Fruit fly (Drosophila melanogaster): ENCODE results near the gene CG13877.
A peak's percentile ranks its signal among the peaks of the same experiment; 100 is the strongest.

The CG13877 gene

dm6 chr3L:246644-247199 is 28.9 kb downstream of the CG13877 start (continued):
- no peak for TF ChIP-seq cwo (GFP tag; optimal IDR thresholded peaks at IDR 0.05)
- no peak for TF ChIP-seq ind (GFP tag; optimal IDR thresholded peaks at IDR 0.05)
- no peak; the same call in none of the 2 replicates for TF ChIP-seq onecut (GFP tag; IDR thresholded peaks at IDR 0.05)
- no peak for TF ChIP-seq tio (GFP tag; optimal IDR thresholded peaks at IDR 0.05)
- TF ChIP-seq Jarid2 (GFP tag; optimal IDR thresholded peaks at IDR 0.05): no peak
- TF ChIP-seq CG10209 (GFP tag; optimal IDR thresholded peaks at IDR 0.05): peak; percentile 39
- no peak for TF ChIP-seq fd96Cb (tag; optimal IDR thresholded peaks at IDR 0.05)
- TF ChIP-seq Nf-YB (GFP tag; optimal IDR thresholded peaks at IDR 0.05): peak; percentile 98
- no peak for TF ChIP-seq CG4282 (GFP tag; optimal IDR thresholded peaks at IDR 0.05)
- TF ChIP-seq gcm2 (GFP tag; optimal IDR thresholded peaks at IDR 0.05): no peak
- TF ChIP-seq sug (tag; optimal IDR thresholded peaks at IDR 0.05): no peak
- TF ChIP-seq CG9727 (GFP tag; optimal IDR thresholded peaks at IDR 0.05): peak; percentile 35
- TF ChIP-seq pum (GFP tag; optimal IDR thresholded peaks at IDR 0.05): peak; percentile 19
- TF ChIP-seq CG4707 (GFP tag; optimal IDR thresholded peaks at IDR 0.05): no peak
- TF ChIP-seq sqz (GFP tag; optimal IDR thresholded peaks at IDR 0.05): no peak
- peak; percentile 64 for TF ChIP-seq CG10267 (tag; optimal IDR thresholded peaks at IDR 0.05)
- TF ChIP-seq CG33557 (GFP tag; optimal IDR thresholded peaks at IDR 0.05): no peak
- no peak for TF ChIP-seq schlank (tag; optimal IDR thresholded peaks at IDR 0.05)
- no peak for TF ChIP-seq Gug (GFP tag; IDR thresholded peaks at IDR 0.05)
- peak; percentile 84 for TF ChIP-seq ci (GFP tag; IDR thresholded peaks at IDR 0.05)
- peak; percentile 28 for TF ChIP-seq slp2 (GFP tag; optimal IDR thresholded peaks at IDR 0.05)
- no peak for TF ChIP-seq CG18011 (GFP tag; optimal IDR thresholded peaks at IDR 0.05)
- TF ChIP-seq Aef1 (GFP tag; IDR thresholded peaks at IDR 0.05): peak; percentile 27; the same call in 1 of the 3 replicates
- TF ChIP-seq pho (GFP tag; optimal IDR thresholded peaks at IDR 0.05): peak; percentile 73
- peak; percentile 97 for TF ChIP-seq Ets97D (GFP tag; optimal IDR thresholded peaks at IDR 0.05)

dm6 chr3L:247482-248225 is 29.8 kb downstream of the CG13877 start, which contains the start of gene mthl14:
mthl14 (plus strand) TSS chr3L:247491.
- TF ChIP-seq lab (GFP tag; optimal IDR thresholded peaks at IDR 0.05) (no peak), CG33557 (GFP tag; optimal IDR thresholded peaks at IDR 0.05) (peak; percentile 27), Eip74EF (GFP tag; optimal IDR thresholded peaks at IDR 0.05) (no peak), fd3F (GFP tag; optimal IDR thresholded peaks at IDR 0.05) (no peak), ato (GFP tag; IDR thresholded peaks at IDR 0.05; ENCODE audit: partially characterized antibody) (no peak), CHES-1-like (GFP tag; optimal IDR thresholded peaks at IDR 0.05) (no peak), CG4730 (GFP tag; IDR thresholded peaks at IDR 0.05) (no peak), CG18011 (GFP tag; optimal IDR thresholded peaks at IDR 0.05) (no peak), CG7372 (GFP tag; IDR thresholded peaks at IDR 0.05) (no peak), fru (optimal IDR thresholded peaks at IDR 0.05) (no peak), CG3995 (GFP tag; optimal IDR thresholded peaks at IDR 0.05) (no peak), zfh2 (GFP tag; optimal IDR thresholded peaks at IDR 0.05) (no peak), crp (GFP tag; optimal IDR thresholded peaks at IDR 0.05) (no peak), Fer3 (tag; optimal IDR thresholded peaks at IDR 0.05) (no peak), CG9437 (GFP tag; optimal IDR thresholded peaks at IDR 0.05) (no peak), Mrtf (GFP tag; IDR thresholded peaks at IDR 0.05) (no peak), CG34422 (GFP tag; IDR thresholded peaks at IDR 0.05) (no peak), tx (GFP tag; optimal IDR thresholded peaks at IDR 0.05) (no peak), NfI (GFP tag; optimal IDR thresholded peaks at IDR 0.05) (no peak), CG18262 (tag; optimal IDR thresholded peaks at IDR 0.05) (no peak), prd (optimal IDR thresholded peaks at IDR 0.05) (no peak), prd (GFP tag; IDR thresholded peaks at IDR 0.05) (no peak), CG2712 (tag; optimal IDR thresholded peaks at IDR 0.05) (no peak), sug (tag; optimal IDR thresholded peaks at IDR 0.05) (no peak), psq (GFP tag; optimal IDR thresholded peaks at IDR 0.05) (no peak), CG10654 (GFP tag; optimal IDR thresholded peaks at IDR 0.05) (no peak), Scr (GFP tag; IDR thresholded peaks at IDR 0.05; ENCODE audit: partially characterized antibody) (no peak)
